Fruit fly (Drosophila melanogaster): ENCODE data around the gene Usp12-46.
A peak's percentile ranks its signal among the peaks of the same experiment; 100 is the strongest.

The Usp12-46 gene

DNA sequence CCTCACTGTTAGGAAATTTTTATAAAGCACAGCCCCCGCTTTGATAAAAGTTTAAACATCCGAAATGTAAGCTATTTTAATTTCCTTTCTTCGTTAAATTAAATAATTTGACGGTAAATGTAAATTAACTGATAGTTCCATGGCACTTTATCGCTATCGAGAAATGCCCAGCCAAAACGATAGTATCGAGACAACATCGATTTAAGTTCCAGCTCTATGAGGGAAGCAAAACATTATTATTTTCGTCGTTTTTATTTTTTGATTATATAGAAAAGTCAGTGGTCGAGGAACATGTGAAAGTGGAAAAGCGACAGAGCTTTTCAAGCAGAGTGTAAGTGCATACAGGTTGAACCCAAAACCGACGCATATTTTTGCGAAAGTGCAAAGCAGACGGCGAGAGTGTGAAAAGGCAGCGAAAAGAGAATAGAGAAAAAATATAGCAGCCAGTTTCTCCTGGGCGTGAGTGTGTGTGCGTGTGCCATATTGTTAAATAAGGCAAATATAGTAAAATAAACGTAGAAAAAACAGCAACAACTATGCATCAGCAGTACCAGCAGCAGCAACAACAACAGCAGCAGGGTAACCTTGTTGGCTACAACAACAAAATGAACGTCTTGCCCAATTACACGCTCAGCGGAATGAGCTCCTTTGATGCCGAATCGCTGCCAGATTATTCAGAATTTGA lies 23.8 kb upstream of the Usp12-46 start, which contains the start of gene CG45049 (continued):
- TF ChIP-seq Doc3 (GFP tag; IDR thresholded peaks at IDR 0.05; ENCODE audit: partially characterized antibody) (peak; percentile 81), mld (GFP tag; IDR thresholded peaks at IDR 0.05; ENCODE audit: partially characterized antibody) (peak; percentile 86; the same call in 2 of the 3 replicates), CG10654 (GFP tag; optimal IDR thresholded peaks at IDR 0.05) (no peak), CG14860 (GFP tag; IDR thresholded peaks at IDR 0.05; ENCODE audit: partially characterized antibody) (peak; percentile 74), CG33557 (GFP tag; optimal IDR thresholded peaks at IDR 0.05) (no peak), CG16815 (GFP tag; optimal IDR thresholded peaks at IDR 0.05) (no peak), CkIIα-i1 (GFP tag; IDR thresholded peaks at IDR 0.05) (no peak), CG42726 (GFP tag; IDR thresholded peaks at IDR 0.05; ENCODE audit: partially characterized antibody) (peak; percentile 94), gt (GFP tag; IDR thresholded peaks at IDR 0.05) (no peak), Sry-δ (GFP tag; optimal IDR thresholded peaks at IDR 0.05) (peak; percentile 89), BEAF-32 (GFP tag; optimal IDR thresholded peaks at IDR 0.05) (peak; percentile 84), bowl (GFP tag; IDR thresholded peaks at IDR 0.05) (no peak), MBD-R2 (GFP tag; IDR thresholded peaks at IDR 0.05) (0 out of 2 replicates have a peak, but pooled peaks have one; percentile 22), CG11696 (GFP tag; IDR thresholded peaks at IDR 0.05) (no peak), Ets65A (GFP tag) (peak; percentile 35), Hey (tag; optimal IDR thresholded peaks at IDR 0.05) (no peak), CG15696 (tag; optimal IDR thresholded peaks at IDR 0.05) (no peak), CG34224 (GFP tag; IDR thresholded peaks at IDR 0.05; ENCODE audit: partially characterized antibody) (peak; percentile 86), cg (GFP tag; optimal IDR thresholded peaks at IDR 0.05) (peak; percentile 80), tgo (GFP tag; IDR thresholded peaks at IDR 0.05) (no peak), Gug (GFP tag; IDR thresholded peaks at IDR 0.05) (peak; percentile 32; the same call in 1 of the 4 replicates), lmd (GFP tag; IDR thresholded peaks at IDR 0.05) (no peak; the same call in 1 of the 2 replicates), lilli (GFP tag; optimal IDR thresholded peaks at IDR 0.05) (peak; percentile 34), CG8089 (GFP tag; optimal IDR thresholded peaks at IDR 0.05) (no peak), CG10209 (GFP tag; optimal IDR thresholded peaks at IDR 0.05) (no peak), D19B (GFP tag; optimal IDR thresholded peaks at IDR 0.05) (no peak), CG6175 (GFP tag; IDR thresholded peaks at IDR 0.05) (no peak), hbn (GFP tag; IDR thresholded peaks at IDR 0.05; ENCODE audit: partially characterized antibody) (peak; percentile 75), tna (GFP tag; IDR thresholded peaks at IDR 0.05; ENCODE audit: partially characterized antibody) (peak; percentile 91), CG13287 (GFP tag; IDR thresholded peaks at IDR 0.05; ENCODE audit: partially characterized antibody) (peak; percentile 79), Oaz (GFP tag; IDR thresholded peaks at IDR 0.05) (no peak), Ravus (GFP tag; IDR thresholded peaks at IDR 0.05) (no peak), Sox102F (GFP tag; optimal IDR thresholded peaks at IDR 0.05) (no peak), CG2875 (GFP tag; optimal IDR thresholded peaks at IDR 0.05) (no peak), CG4360 (GFP tag; IDR thresholded peaks at IDR 0.05) (peak; percentile 85), CG4617 (GFP tag; optimal IDR thresholded peaks at IDR 0.05; ENCODE audit: borderline replicate concordance) (peak; percentile 72), CG14710 (tag; optimal IDR thresholded peaks at IDR 0.05) (peak; percentile 0), CG12104 (GFP tag; optimal IDR thresholded peaks at IDR 0.05) (no peak), nau (GFP tag; optimal IDR thresholded peaks at IDR 0.05) (no peak), CG32772 (GFP tag; IDR thresholded peaks at IDR 0.05) (no peak), Dip3 (GFP tag; optimal IDR thresholded peaks at IDR 0.05) (no peak), CG10366 (GFP tag; IDR thresholded peaks at IDR 0.05) (no peak), row (GFP tag; IDR thresholded peaks at IDR 0.05) (peak; percentile 66), usp (GFP tag; optimal IDR thresholded peaks at IDR 0.05) (no peak), amos (GFP tag; IDR thresholded peaks at IDR 0.05; ENCODE audit: partially characterized antibody) (peak; percentile 96), zen (tag; optimal IDR thresholded peaks at IDR 0.05) (no peak), ems (GFP tag; optimal IDR thresholded peaks at IDR 0.05) (no peak), CG17186 (GFP tag; optimal IDR thresholded peaks at IDR 0.05) (no peak), trh (GFP tag; optimal IDR thresholded peaks at IDR 0.05) (no peak)

Data from whole organism, embryonic.